Worm (Caenorhabditis elegans) whole organism, midembryonic: Measurements from ENCODE around the gene fbxb-33.

Experiments used
- T22C8.4 ChIP-seq: fragments of 200-800 bp; sonication (Bioruptor generic); IDR thresholded peaks from 2 replicates; pipeline ENCODE4 v1.3.6; 2022; ENCODE audit warnings: missing genetic modification characterization, missing compliant biosample characterization
- cog-1 ChIP-seq: sonication (generic microtip); optimal IDR thresholded peaks from 2 replicates; lab custom pipeline; 2016; ENCODE audit warnings: missing genetic modification characterization, missing compliant biosample characterization
- flt-1 ChIP-seq: fragments of 200-800 bp; sonication (Bioruptor generic); IDR thresholded peaks from 2 replicates; pipeline ENCODE4 v1.3.6; 2022; ENCODE audit warnings: missing genetic modification characterization, missing compliant biosample characterization
- klf-2 ChIP-seq: fragments of 200-800 bp; sonication (Bioruptor generic); conservative IDR thresholded peaks from 2 replicates; pipeline ENCODE4 v1.3.6; 2022; ENCODE audit warnings: missing genetic modification reagents, missing genetic modification characterization, missing compliant biosample characterization
- med-1 ChIP-seq: sonication (generic microtip); optimal IDR thresholded peaks from 2 replicates; lab custom pipeline; 2017; ENCODE audit warnings: missing genetic modification characterization, mild to moderate bottlenecking, missing compliant biosample characterization, antibody characterized with exemption, missing genetic modification reagents; ENCODE audit not compliant: insufficient read depth
- ref-1 ChIP-seq: fragments of 200-800 bp; sonication (Bioruptor generic); conservative IDR thresholded peaks from 2 replicates; pipeline ENCODE4 v1.3.6; 2022; ENCODE audit warnings: missing genetic modification reagents, missing genetic modification characterization, missing compliant biosample characterization
- tab-1 ChIP-seq: fragments of 200-800 bp; sonication (Bioruptor generic); IDR thresholded peaks from 2 replicates; pipeline ENCODE4 v1.3.6; 2022; ENCODE audit warnings: missing genetic modification characterization, missing compliant biosample characterization
- ztf-23 ChIP-seq: fragments of 200-800 bp; sonication (Bioruptor generic); IDR thresholded peaks from 2 replicates; pipeline ENCODE4 v1.3.6; 2022; ENCODE audit warnings: missing genetic modification reagents, missing genetic modification characterization, missing compliant biosample characterization
- ztf-29 ChIP-seq: fragments of 200-800 bp; sonication (Bioruptor generic); IDR thresholded peaks from 2 replicates; pipeline ENCODE4 v1.3.6; 2022; ENCODE audit warnings: missing genetic modification reagents, missing genetic modification characterization, missing compliant biosample characterization

DNA sequence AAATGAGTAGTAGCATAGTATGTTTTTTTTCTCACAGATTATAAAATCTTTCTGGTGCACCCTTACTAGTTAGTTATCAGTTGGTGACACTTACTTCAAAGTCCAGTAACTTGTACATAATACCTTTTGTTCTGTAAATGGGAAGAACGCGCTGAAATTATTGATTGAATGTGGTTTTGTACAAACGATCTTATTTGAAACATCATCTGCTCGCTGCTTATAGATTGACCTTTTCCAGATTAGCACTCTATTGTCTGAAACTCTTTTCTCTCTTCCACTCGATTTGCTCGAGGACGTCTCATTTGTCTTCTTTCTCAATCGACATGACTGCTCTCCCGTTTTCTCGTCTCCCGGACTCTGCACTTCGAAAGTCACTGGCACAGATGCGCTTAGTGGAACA is at the start of gene fbxb-33:
- TF ChIP-seq klf-2 (GFP tag; lab: Robert Waterston, UW) (no peak), T22C8.4 (GFP tag; lab: Robert Waterston, UW) (no peak), flt-1 (no peak), tab-1 (GFP tag; lab: Robert Waterston, UW) (no peak), ztf-23 (GFP tag; lab: Robert Waterston, UW) (no peak), ztf-29 (GFP tag; lab: Robert Waterston, UW) (no peak), med-1 (GFP tag; lab: Kevin White, UChicago) (no peak), cog-1 (tag; lab: Kevin White, UChicago) (no peak), ref-1 (GFP tag; lab: Robert Waterston, UW) (no peak)
